Worm (Caenorhabditis elegans) whole organism, L4 larva: ENCODE results near the gene C18B12.4.

Source experiments
- D1046.2 ChIP-seq: fragments of 200-800 bp; sonication (Bioruptor generic); IDR thresholded peaks from 2 replicates; pipeline ENCODE4 v1.3.6; 2022; ENCODE audit warnings: missing genetic modification characterization, missing compliant biosample characterization
- F10B5.3 ChIP-seq: sonication (generic microtip); optimal IDR thresholded peaks from 2 replicates; lab custom pipeline; 2016; ENCODE audit warnings: mild to moderate bottlenecking, missing genetic modification characterization, missing compliant biosample characterization
- F26F4.8 ChIP-seq: fragments of 200-800 bp; sonication (Bioruptor generic); conservative IDR thresholded peaks from 2 replicates; pipeline ENCODE4 v1.3.6; 2022; ENCODE audit warnings: missing genetic modification characterization, missing compliant biosample characterization
- T20F7.1 ChIP-seq: fragments of 200-800 bp; sonication (Bioruptor generic); optimal IDR thresholded peaks from 2 replicates; lab custom pipeline; 2018; ENCODE audit warnings: mild to moderate bottlenecking, missing genetic modification characterization, missing compliant biosample characterization
- T26A8.4 ChIP-seq: fragments of 200-800 bp; sonication (Bioruptor generic); IDR thresholded peaks from 2 replicates; pipeline ENCODE4 v1.3.6; 2022; ENCODE audit warnings: missing genetic modification characterization, missing compliant biosample characterization
- aha-1 ChIP-seq: fragments of 150-350 bp; peaks from one replicate; lab custom pipeline; 2014; ENCODE audit warnings: missing biosample characterization, missing genetic modification characterization
- ama-1 ChIP-seq: fragments of 150-350 bp; optimal IDR thresholded peaks from 2 replicates; lab custom pipeline; 2014; ENCODE audit warnings: inconsistent platforms, mixed read lengths
- ceh-20 ChIP-seq: fragments of 200-800 bp; sonication (Bioruptor generic); IDR thresholded peaks from 2 replicates; pipeline ENCODE4 v1.3.6; 2022; ENCODE audit warnings: missing genetic modification reagents, missing genetic modification characterization, missing compliant biosample characterization
- ceh-28 ChIP-seq: fragments of 150-350 bp; optimal IDR thresholded peaks from 2 replicates; lab custom pipeline; 2014; ENCODE audit warnings: missing biosample characterization, missing genetic modification reagents, missing genetic modification characterization
- ctbp-1 ChIP-seq: fragments of 200-800 bp; sonication (Bioruptor generic); IDR thresholded peaks from 2 replicates; pipeline ENCODE4 v1.3.6; 2022; ENCODE audit warnings: missing genetic modification reagents, missing genetic modification characterization, missing compliant biosample characterization
- daf-19 ChIP-seq: fragments of 200-800 bp; sonication (Bioruptor generic); conservative IDR thresholded peaks from 2 replicates; pipeline ENCODE4 v1.3.6; 2022; ENCODE audit warnings: missing genetic modification characterization, missing compliant biosample characterization
- dmd-6 ChIP-seq: fragments of 200-800 bp; sonication (Bioruptor generic); IDR thresholded peaks from 2 replicates; pipeline ENCODE4 v1.3.6; 2022; ENCODE audit warnings: missing genetic modification reagents, missing genetic modification characterization, missing compliant biosample characterization
- dmd-9 ChIP-seq: fragments of 200-800 bp; sonication (Bioruptor generic); IDR thresholded peaks from 2 replicates; pipeline ENCODE4 v1.3.6; 2022; ENCODE audit warnings: missing genetic modification reagents, missing genetic modification characterization, missing compliant biosample characterization
- dpl-1 ChIP-seq: fragments of 150-350 bp; optimal IDR thresholded peaks from 2 replicates; lab custom pipeline; 2014; ENCODE audit warnings: missing biosample characterization, missing genetic modification reagents, missing genetic modification characterization
- duxl-1 ChIP-seq: sonication (generic microtip); optimal IDR thresholded peaks from 2 replicates; lab custom pipeline; 2016; ENCODE audit warnings: mild to moderate bottlenecking, missing genetic modification characterization, moderate library complexity, missing compliant biosample characterization; ENCODE audit not compliant: poor library complexity
- egl-43 ChIP-seq: fragments of 200-800 bp; sonication (Bioruptor generic); IDR thresholded peaks from 2 replicates; pipeline ENCODE4 v1.3.6; 2022; ENCODE audit warnings: missing genetic modification reagents, missing genetic modification characterization, missing compliant biosample characterization
- fkh-10 ChIP-seq: fragments of 150-350 bp; optimal IDR thresholded peaks from 2 replicates; lab custom pipeline; 2014; ENCODE audit warnings: missing biosample characterization, missing genetic modification reagents, missing genetic modification characterization
- hif-1 ChIP-seq, 2 experiments: sonication (generic microtip); optimal IDR thresholded peaks; 2 replicates each; lab custom pipeline; 2016 to 2017; ENCODE audit warnings: missing compliant biosample characterization in 2 of 2, missing genetic modification characterization in 2 of 2, missing genetic modification reagents in 2 of 2, missing genotype in 2 of 2, mild to moderate bottlenecking in 1 of 2
- hlh-11 ChIP-seq: fragments of 200-800 bp; sonication (Bioruptor generic); optimal IDR thresholded peaks from 2 replicates; lab custom pipeline; 2018; ENCODE audit warnings: mild to moderate bottlenecking, missing genetic modification characterization, missing compliant biosample characterization
- hlh-30 ChIP-seq: sonication (generic microtip); optimal IDR thresholded peaks from 2 replicates; lab custom pipeline; 2017; ENCODE audit warnings: antibody characterized with exemption, mild to moderate bottlenecking, missing genetic modification characterization, missing compliant biosample characterization; ENCODE audit not compliant: insufficient read depth
- hmg-1.1 ChIP-seq: fragments of 200-800 bp; sonication (Bioruptor generic); IDR thresholded peaks from 2 replicates; pipeline ENCODE4 v1.3.6; 2022; ENCODE audit warnings: missing genetic modification reagents, missing genetic modification characterization, missing compliant biosample characterization
- lin-1 ChIP-seq: fragments of 200-800 bp; sonication (Bioruptor generic); IDR thresholded peaks from 2 replicates; pipeline ENCODE4 v1.3.6; 2022; ENCODE audit warnings: missing genetic modification reagents, missing genetic modification characterization, missing compliant biosample characterization
- lin-13 ChIP-seq: fragments of 150-350 bp; optimal IDR thresholded peaks from 2 replicates; lab custom pipeline; 2014; ENCODE audit warnings: missing biosample characterization, missing genetic modification reagents, missing genetic modification characterization
- lin-38 ChIP-seq: fragments of 200-800 bp; sonication (Bioruptor generic); IDR thresholded peaks from 2 replicates; pipeline ENCODE4 v1.3.6; 2022; ENCODE audit warnings: missing genetic modification reagents, missing genetic modification characterization, missing compliant biosample characterization
- lsy-2 ChIP-seq, 2 experiments: fragments of 150-350 bp in 1 of 2; sonication (generic microtip) in 1 of 2; optimal IDR thresholded peaks; 2 replicates each; lab custom pipeline; 2014 to 2017; ENCODE audit warnings: missing biosample characterization in 2 of 2, missing genetic modification characterization in 2 of 2
- madf-5 ChIP-seq, 2 experiments: fragments of 200-800 bp; sonication (Bioruptor generic); IDR thresholded peaks; 2 replicates each; pipeline ENCODE4 v1.3.6; 2022; ENCODE audit warnings: missing compliant biosample characterization in 2 of 2, missing genetic modification characterization in 2 of 2
- madf-9 ChIP-seq: fragments of 200-800 bp; sonication (Bioruptor generic); conservative IDR thresholded peaks from 2 replicates; pipeline ENCODE4 v1.3.6; 2022; ENCODE audit warnings: missing genetic modification reagents, missing genetic modification characterization, missing compliant biosample characterization
- mdt-29 ChIP-seq: fragments of 200-800 bp; sonication (Bioruptor generic); IDR thresholded peaks from 2 replicates; pipeline ENCODE4 v1.3.6; 2022; ENCODE audit warnings: missing genetic modification reagents, missing genetic modification characterization, missing compliant biosample characterization
- mep-1 ChIP-seq: fragments of 150-350 bp; sonication (generic microtip); optimal IDR thresholded peaks from 3 replicates; lab custom pipeline; 2014; ENCODE audit warnings: missing biosample characterization, missing genetic modification characterization
- mes-2 ChIP-seq: sonication (generic microtip); optimal IDR thresholded peaks from 2 replicates; lab custom pipeline; 2016; ENCODE audit warnings: missing genotype, mild to moderate bottlenecking, missing genetic modification characterization, missing compliant biosample characterization; ENCODE audit not compliant: poor library complexity, severe bottlenecking
- mxl-3 ChIP-seq: fragments of 200-800 bp; sonication (Bioruptor generic); optimal IDR thresholded peaks from 2 replicates; lab custom pipeline; 2018; ENCODE audit warnings: mild to moderate bottlenecking, missing genetic modification characterization, missing compliant biosample characterization
- nhr-10 ChIP-seq: fragments of 150-350 bp; optimal IDR thresholded peaks from 2 replicates; lab custom pipeline; 2014; ENCODE audit warnings: missing biosample characterization, missing genetic modification characterization
- nhr-102 ChIP-seq: sonication (generic microtip); optimal IDR thresholded peaks from 2 replicates; lab custom pipeline; 2016; ENCODE audit warnings: mild to moderate bottlenecking, missing genetic modification characterization, moderate library complexity, missing compliant biosample characterization
- nhr-11 ChIP-seq: fragments of 150-350 bp; optimal IDR thresholded peaks from 2 replicates; lab custom pipeline; 2014; ENCODE audit warnings: missing biosample characterization, missing genetic modification characterization
- nhr-237 ChIP-seq: sonication (generic microtip); optimal IDR thresholded peaks from 2 replicates; lab custom pipeline; 2017; ENCODE audit warnings: missing biosample characterization, missing genetic modification characterization
- nhr-28 ChIP-seq: fragments of 150-350 bp; optimal IDR thresholded peaks from 2 replicates; lab custom pipeline; 2014; ENCODE audit warnings: missing biosample characterization, missing genetic modification characterization
- nhr-41 ChIP-seq: fragments of 200-800 bp; sonication (Bioruptor generic); IDR thresholded peaks from 2 replicates; pipeline ENCODE4 v1.3.6; 2022; ENCODE audit warnings: missing genetic modification reagents, missing genetic modification characterization, missing compliant biosample characterization
- nhr-48 ChIP-seq: sonication (generic microtip); optimal IDR thresholded peaks from 2 replicates; lab custom pipeline; 2016; ENCODE audit warnings: mild to moderate bottlenecking, missing genetic modification characterization, missing compliant biosample characterization
- pha-4 ChIP-seq, 2 experiments: fragments of 150-350 bp in 1 of 2; fragments of 200-800 bp in 1 of 2; sonication (Bioruptor generic) in 1 of 2; IDR thresholded peaks in 1 of 2; optimal IDR thresholded peaks in 1 of 2; 2 replicates each; pipeline versions ENCODE4 v1.3.6 to Lab custom; 2014 to 2022; ENCODE audit warnings: missing genetic modification characterization in 2 of 2, missing genetic modification reagents in 2 of 2, missing biosample characterization in 1 of 2, missing compliant biosample characterization in 1 of 2
- php-3 ChIP-seq: fragments of 200-800 bp; sonication (Bioruptor generic); IDR thresholded peaks from 2 replicates; pipeline ENCODE4 v1.3.6; 2022; ENCODE audit warnings: missing genetic modification reagents, missing genetic modification characterization, missing compliant biosample characterization
- pqm-1 ChIP-seq: sonication (generic microtip); optimal IDR thresholded peaks from 2 replicates; lab custom pipeline; 2017; ENCODE audit warnings: missing biosample characterization, missing genetic modification characterization
- rbr-2 ChIP-seq: sonication (generic microtip); optimal IDR thresholded peaks from 2 replicates; lab custom pipeline; 2016; ENCODE audit warnings: missing genotype, missing genetic modification characterization, missing compliant biosample characterization
- set-16 ChIP-seq: fragments of 200-800 bp; sonication (Bioruptor generic); IDR thresholded peaks from 2 replicates; pipeline ENCODE4 v1.3.6; 2022; ENCODE audit warnings: missing genetic modification reagents, missing genetic modification characterization, missing compliant biosample characterization
- spr-1 ChIP-seq: sonication (generic microtip); optimal IDR thresholded peaks from 2 replicates; lab custom pipeline; 2016; ENCODE audit warnings: mild to moderate bottlenecking, missing genetic modification characterization, missing compliant biosample characterization
- tag-97 ChIP-seq: fragments of 200-800 bp; sonication (Bioruptor generic); IDR thresholded peaks from 2 replicates; pipeline ENCODE4 v1.3.6; 2022; ENCODE audit warnings: missing genetic modification characterization, missing compliant biosample characterization
- tra-1 ChIP-seq: fragments of 200-800 bp; sonication (Bioruptor generic); IDR thresholded peaks from 2 replicates; pipeline ENCODE4 v1.3.6; 2022; ENCODE audit warnings: missing genetic modification reagents, missing genetic modification characterization, missing compliant biosample characterization
- unc-62 ChIP-seq, 3 experiments: fragments of 150-350 bp in 1 of 3; sonication (generic microtip); optimal IDR thresholded peaks in 2 of 3; peaks in 1 of 3; 1 replicate in 1 of 3; 2 replicates in 2 of 3; lab custom pipeline; 2014 to 2017; ENCODE audit warnings: missing biosample characterization in 3 of 3, missing genetic modification characterization in 3 of 3, missing genetic modification reagents in 3 of 3, missing genotype in 1 of 3
- zfp-3 ChIP-seq: fragments of 200-800 bp; sonication (Bioruptor generic); conservative IDR thresholded peaks from 2 replicates; pipeline ENCODE4 v1.3.6; 2022; ENCODE audit warnings: missing genetic modification reagents, missing genetic modification characterization, missing compliant biosample characterization

C18B12.4 gene

ce11 chrX:15040552-15041080 is at the start of gene C18B12.4:
C18B12.4 (minus strand) TSS chrX:15040602.
- TF ChIP-seq T26A8.4 (GFP tag; lab: Robert Waterston, UW): peak; percentile 54
- peak; percentile 78 for TF ChIP-seq ama-1 (lab: Kevin White, UChicago)
- TF ChIP-seq tra-1 (GFP tag; lab: Robert Waterston, UW): peak; percentile 83
- peak; percentile 59 for TF ChIP-seq nhr-102 (tag; lab: Kevin White, UChicago)
- TF ChIP-seq ctbp-1 (GFP tag; lab: Robert Waterston, UW): peak; percentile 52; the same call in 1 of the 2 replicates
- no peak for TF ChIP-seq F10B5.3 (tag; lab: Kevin White, UChicago)
- peak; percentile 90 for TF ChIP-seq dmd-6
- TF ChIP-seq duxl-1 (tag; lab: Kevin White, UChicago): peak; percentile 41
- peak; percentile 72 for TF ChIP-seq mes-2
- TF ChIP-seq nhr-48: peak; percentile 76
- TF ChIP-seq set-16 (GFP tag; lab: Robert Waterston, UW): peak; percentile 88
- TF ChIP-seq hlh-11 (tag; lab: Kevin White, UChicago): peak; percentile 98
- peak; percentile 40 for TF ChIP-seq pha-4 (GFP tag; IDR thresholded peaks at IDR 0.05; lab: Robert Waterston, UW)
- peak; percentile 3 for TF ChIP-seq pha-4 (tag; optimal IDR thresholded peaks at IDR 0.05; lab: Kevin White, UChicago)
- TF ChIP-seq D1046.2 (GFP tag; lab: Robert Waterston, UW): no peak
- TF ChIP-seq fkh-10 (GFP tag; lab: Kevin White, UChicago): peak; percentile 59
- TF ChIP-seq hmg-1.1 (GFP tag; lab: Robert Waterston, UW): peak; percentile 94
- TF ChIP-seq nhr-28 (tag; lab: Kevin White, UChicago): peak; percentile 93
- TF ChIP-seq unc-62 (GFP tag; optimal IDR thresholded peaks at IDR 0.05 in 1 of 2; lab: Kevin White, UChicago): peak in 1 of 2 experiments; percentile 98
- no peak for TF ChIP-seq unc-62 (tag; optimal IDR thresholded peaks at IDR 0.05; lab: Kevin White, UChicago)
- peak; percentile 75 for TF ChIP-seq T20F7.1
- peak; percentile 92 for TF ChIP-seq mxl-3 (GFP tag; lab: Kevin White, UChicago)
- TF ChIP-seq zfp-3 (GFP tag; lab: Robert Waterston, UW): 0 out of 2 replicates have a peak, but pooled peaks have one; percentile 36
- TF ChIP-seq rbr-2 (tag; lab: Kevin White, UChicago): peak; percentile 84
- peak; percentile 84 for TF ChIP-seq ceh-20 (GFP tag; lab: Robert Waterston, UW)
- TF ChIP-seq egl-43 (GFP tag; lab: Robert Waterston, UW): no peak; the same call in 1 of the 2 replicates
- no peak for TF ChIP-seq tag-97 (GFP tag; lab: Robert Waterston, UW)
- TF ChIP-seq nhr-41 (GFP tag; lab: Robert Waterston, UW): 0 out of 2 replicates have a peak, but pooled peaks have one; percentile 67
- TF ChIP-seq pqm-1 (tag; lab: Kevin White, UChicago): peak; percentile 54
- TF ChIP-seq lin-38 (GFP tag; lab: Robert Waterston, UW): peak; percentile 93
- TF ChIP-seq spr-1 (tag; lab: Kevin White, UChicago): peak; percentile 27
- peak; percentile 93 for TF ChIP-seq mep-1 (tag; lab: Kevin White, UChicago)
- TF ChIP-seq dmd-9 (GFP tag; lab: Robert Waterston, UW): no peak
- TF ChIP-seq lin-1 (GFP tag; lab: Robert Waterston, UW): peak; percentile 73; the same call in 1 of the 2 replicates
- peak; percentile 77; the same call in 1 of the 2 replicates for TF ChIP-seq madf-9
- TF ChIP-seq ceh-28 (tag; lab: Kevin White, UChicago): peak; percentile 45
- no peak for TF ChIP-seq mdt-29 (GFP tag; lab: Robert Waterston, UW)
- peak; percentile 100 for TF ChIP-seq hlh-30 (tag; lab: Kevin White, UChicago)
- TF ChIP-seq nhr-237 (tag; lab: Kevin White, UChicago): no peak
- peak in 1 of 2 experiments; percentile 82 for TF ChIP-seq hif-1 (tag; optimal IDR thresholded peaks at IDR 0.05; lab: Kevin White, UChicago)
- TF ChIP-seq nhr-11 (tag; lab: Kevin White, UChicago): peak; percentile 95
- TF ChIP-seq nhr-10 (tag; lab: Kevin White, UChicago): no peak
- TF ChIP-seq dpl-1 (GFP tag; lab: Kevin White, UChicago): peak; percentile 69
- peak; percentile 55; the same call in 1 of the 2 replicates for TF ChIP-seq php-3 (GFP tag; lab: Robert Waterston, UW)
- peak; percentile 93 for TF ChIP-seq lin-13 (GFP tag; lab: Kevin White, UChicago)
- peak; percentile 60 to 80 for TF ChIP-seq lsy-2 (tag; optimal IDR thresholded peaks at IDR 0.05; lab: Kevin White, UChicago)
- TF ChIP-seq madf-5 (GFP tag; IDR thresholded peaks at IDR 0.05; lab: Robert Waterston, UW): no peak
- TF ChIP-seq F26F4.8 (GFP tag; lab: Robert Waterston, UW): no peak
- TF ChIP-seq aha-1 (tag; lab: Kevin White, UChicago): peak; percentile 99
- no peak for TF ChIP-seq daf-19 (GFP tag; lab: Robert Waterston, UW)
